Worm (Caenorhabditis elegans): ENCODE results near the gene kup-1.
A peak's percentile ranks its signal among the peaks of the same experiment; 100 is the strongest.

kup-1 gene

DNA sequence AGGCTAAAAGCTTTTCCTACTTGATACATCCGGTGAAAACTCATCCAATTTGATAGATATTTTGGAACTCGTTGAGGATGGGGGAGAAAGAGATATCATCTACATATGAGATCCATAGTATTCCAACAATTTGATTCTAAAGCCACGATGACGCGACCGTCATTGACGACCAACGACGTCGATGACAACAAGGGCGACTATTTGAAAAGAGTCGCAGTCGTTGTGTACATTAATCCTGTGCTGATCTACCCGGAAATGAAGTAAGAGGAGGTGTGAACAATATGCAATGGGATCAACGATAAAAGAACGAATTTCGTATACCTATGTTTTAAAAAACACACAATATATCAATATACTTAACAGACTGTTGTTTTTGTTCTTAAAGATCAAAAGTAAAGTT is 12.5 kb downstream of the kup-1 start:
- no peak for TF ChIP-seq blmp-1 (tag; optimal IDR thresholded peaks at IDR 0.05; ENCODE audit: insufficient read depth)
- no peak for TF ChIP-seq gmeb-1 (tag; optimal IDR thresholded peaks at IDR 0.05)
- TF ChIP-seq R02D3.7 (tag; optimal IDR thresholded peaks at IDR 0.05), result no peak

DNA sequence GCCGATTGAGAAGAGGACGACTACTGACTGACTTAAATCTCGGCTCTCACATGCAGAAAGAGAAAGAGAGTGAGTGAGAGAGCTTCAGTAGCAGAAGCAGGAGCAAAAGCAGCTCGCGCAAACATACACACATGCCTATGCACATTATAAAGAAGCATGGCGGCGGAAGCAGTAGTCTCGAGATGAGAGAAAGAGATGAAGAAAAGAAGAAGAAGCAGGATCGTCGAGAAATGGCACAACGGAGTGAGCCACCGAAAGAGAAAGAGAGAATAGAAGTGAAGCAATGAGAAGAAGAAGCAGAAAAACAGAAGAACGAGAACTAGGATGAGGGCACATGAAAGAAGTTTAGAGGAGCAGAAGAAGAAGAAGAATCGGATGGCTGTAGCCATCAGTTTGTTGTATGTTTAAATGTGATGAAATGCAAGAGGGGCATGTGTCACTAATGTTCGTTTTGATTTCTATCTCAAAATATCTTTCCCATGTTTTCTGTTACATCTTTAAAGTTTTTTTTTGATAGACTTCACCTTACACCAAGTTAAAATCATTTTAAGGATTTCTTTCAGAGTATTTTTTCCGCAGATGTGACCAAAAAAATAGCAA is 13.7 kb downstream of the kup-1 start:
- TF ChIP-seq zag-1 (tag; optimal IDR thresholded peaks at IDR 0.05), result peak; percentile 82
- TF ChIP-seq fos-1 (tag; optimal IDR thresholded peaks at IDR 0.05), result no peak
- TF ChIP-seq mbf-1 (tag; optimal IDR thresholded peaks at IDR 0.05), result no peak
- no peak for TF ChIP-seq alr-1 (tag; optimal IDR thresholded peaks at IDR 0.05)
- peak; percentile 7 for TF ChIP-seq mab-5 (tag; optimal IDR thresholded peaks at IDR 0.05)
- TF ChIP-seq ama-1 (optimal IDR thresholded peaks at IDR 0.05), result no peak
- peak; percentile 29 for TF ChIP-seq sma-9 (GFP tag; optimal IDR thresholded peaks at IDR 0.05)
- TF ChIP-seq sma-9 (tag; optimal IDR thresholded peaks at IDR 0.05), result no peak
- no peak for TF ChIP-seq ZK546.5 (tag; optimal IDR thresholded peaks at IDR 0.05)
- TF ChIP-seq nhr-21 (tag; optimal IDR thresholded peaks at IDR 0.05), result no peak
- TF ChIP-seq nhr-10 (tag; optimal IDR thresholded peaks at IDR 0.05), result no peak
- TF ChIP-seq egl-27 (tag; optimal IDR thresholded peaks at IDR 0.05), result no peak
- TF ChIP-seq elt-3 (tag; optimal IDR thresholded peaks at IDR 0.05), result no peak
- TF ChIP-seq Y55F3AM.14 (GFP tag; optimal IDR thresholded peaks at IDR 0.05), result no peak
- peak; percentile 56 for TF ChIP-seq unc-55 (GFP tag; optimal IDR thresholded peaks at IDR 0.05)
- TF ChIP-seq gmeb-1 (tag; optimal IDR thresholded peaks at IDR 0.05), result no peak
- TF ChIP-seq nhr-237 (tag; optimal IDR thresholded peaks at IDR 0.05), result no peak
- no peak for TF ChIP-seq R02D3.7 (tag; optimal IDR thresholded peaks at IDR 0.05)
- no peak for TF ChIP-seq ztf-11 (tag; optimal IDR thresholded peaks at IDR 0.05)
- TF ChIP-seq nhr-25 (tag; optimal IDR thresholded peaks at IDR 0.05), result no peak
- TF ChIP-seq nhr-12 (tag; optimal IDR thresholded peaks at IDR 0.05), result no peak
- TF ChIP-seq sem-4 (tag; optimal IDR thresholded peaks at IDR 0.05), result no peak
- no peak for TF ChIP-seq skn-1 (tag; optimal IDR thresholded peaks at IDR 0.05)
- TF ChIP-seq nhr-11 (tag; optimal IDR thresholded peaks at IDR 0.05), result no peak
- TF ChIP-seq peb-1 (tag; optimal IDR thresholded peaks at IDR 0.05), result no peak
- TF ChIP-seq C34F6.9 (tag; optimal IDR thresholded peaks at IDR 0.05), result peak; percentile 76
- peak; percentile 56 for TF ChIP-seq lin-11 (tag; optimal IDR thresholded peaks at IDR 0.05)
- TF ChIP-seq nhr-129 (tag; optimal IDR thresholded peaks at IDR 0.05), result peak; percentile 75
- peak in 1 of 2 experiments; percentile 56 for TF ChIP-seq lsy-2 (tag; optimal IDR thresholded peaks at IDR 0.05)
- TF ChIP-seq mdl-1 (tag; optimal IDR thresholded peaks at IDR 0.05), result peak; percentile 61 to 77
- TF ChIP-seq ztf-4 (tag; optimal IDR thresholded peaks at IDR 0.05), result no peak
- no peak for TF ChIP-seq lin-13 (GFP tag; optimal IDR thresholded peaks at IDR 0.05)
- TF ChIP-seq F13H6.1 (tag; optimal IDR thresholded peaks at IDR 0.05), result peak; percentile 48
- no peak for TF ChIP-seq nhr-23 (tag; optimal IDR thresholded peaks at IDR 0.05)
- TF ChIP-seq snpc-4 (tag; optimal IDR thresholded peaks at IDR 0.05), result peak; percentile 15
- no peak for TF ChIP-seq nhr-6 (tag; optimal IDR thresholded peaks at IDR 0.05)
- TF ChIP-seq unc-62 (GFP tag; optimal IDR thresholded peaks at IDR 0.05), result no peak
- no peak for TF ChIP-seq ceh-16 (tag; optimal IDR thresholded peaks at IDR 0.05)
- TF ChIP-seq ztf-1 (GFP tag; conservative IDR thresholded peaks at IDR 0.05), result no peak
- TF ChIP-seq crh-2 (tag; optimal IDR thresholded peaks at IDR 0.05), result peak; percentile 41
- no peak for TF ChIP-seq ceh-82 (tag; optimal IDR thresholded peaks at IDR 0.05)
- no peak for TF ChIP-seq sma-3 (GFP tag; optimal IDR thresholded peaks at IDR 0.05)
- TF ChIP-seq elt-1 (tag; optimal IDR thresholded peaks at IDR 0.05), result no peak
- no peak for TF ChIP-seq aly-2 (tag; optimal IDR thresholded peaks at IDR 0.05)
- no peak for TF ChIP-seq nhr-77 (tag; optimal IDR thresholded peaks at IDR 0.05)
- TF ChIP-seq dmd-4 (tag; optimal IDR thresholded peaks at IDR 0.05), result no peak
- no peak for TF ChIP-seq blmp-1 (tag; optimal IDR thresholded peaks at IDR 0.05; ENCODE audit: insufficient read depth)
- TF ChIP-seq unc-39 (tag; optimal IDR thresholded peaks at IDR 0.05), result no peak
- TF ChIP-seq lin-39 (tag; optimal IDR thresholded peaks at IDR 0.05), result no peak

All from whole organism, L2 larva.